Worm (Caenorhabditis elegans): ENCODE data around the gene lias-1.
A peak's percentile ranks its signal among the peaks of the same experiment; 100 is the strongest.

ce11 chrIII:3542105-3542504, 37.2 kb upstream of the lias-1 start:
- TF ChIP-seq F16B12.6 (tag; optimal IDR thresholded peaks at IDR 0.05) (peak; percentile 4), nhr-12 (tag; optimal IDR thresholded peaks at IDR 0.05) (no peak), jun-1 (tag; optimal IDR thresholded peaks at IDR 0.05) (no peak), irx-1 (tag; optimal IDR thresholded peaks at IDR 0.05) (no peak), ces-1 (GFP tag; optimal IDR thresholded peaks at IDR 0.05) (no peak), snpc-4 (tag; optimal IDR thresholded peaks at IDR 0.05) (no peak)

Measured in whole organism, L1 larva.